Worm (Caenorhabditis elegans): ENCODE measurements around the gene srz-23.

The srz-23 gene

ce11 chrIV:3496358-3496757, 43.0 kb downstream of the srz-23 start, which contains the start of gene C09G12.17:
Gene C09G12.17 (minus strand): TSS chrIV:3496458.
- TF ChIP-seq unc-39 (tag; optimal IDR thresholded peaks at IDR 0.05), result no peak
- no peak for TF ChIP-seq C34F6.9 (tag; optimal IDR thresholded peaks at IDR 0.05)
- TF ChIP-seq ZK546.5 (tag; optimal IDR thresholded peaks at IDR 0.05), result no peak
- no peak for TF ChIP-seq ztf-11 (tag; optimal IDR thresholded peaks at IDR 0.05)
- TF ChIP-seq ztf-1 (GFP tag; conservative IDR thresholded peaks at IDR 0.05), result no peak
- TF ChIP-seq R02D3.7 (tag; optimal IDR thresholded peaks at IDR 0.05), result no peak
- TF ChIP-seq lsy-2 (tag; optimal IDR thresholded peaks at IDR 0.05), result no peak
- no peak for TF ChIP-seq snpc-4 (tag; optimal IDR thresholded peaks at IDR 0.05)
- TF ChIP-seq mbf-1 (tag; optimal IDR thresholded peaks at IDR 0.05), result no peak
- TF ChIP-seq nhr-21 (tag; optimal IDR thresholded peaks at IDR 0.05), result no peak
- TF ChIP-seq nhr-237 (tag; optimal IDR thresholded peaks at IDR 0.05), result no peak
- TF ChIP-seq ama-1 (optimal IDR thresholded peaks at IDR 0.05), result no peak
- TF ChIP-seq lin-39 (tag; optimal IDR thresholded peaks at IDR 0.05), result no peak
- TF ChIP-seq blmp-1 (tag; optimal IDR thresholded peaks at IDR 0.05; ENCODE audit: insufficient read depth), result no peak
- no peak for TF ChIP-seq unc-62 (GFP tag; optimal IDR thresholded peaks at IDR 0.05)
- no peak for TF ChIP-seq elt-3 (tag; optimal IDR thresholded peaks at IDR 0.05)
- no peak for TF ChIP-seq crh-2 (tag; optimal IDR thresholded peaks at IDR 0.05)

ce11 chrIV:3497909-3498308, 44.5 kb downstream of the srz-23 start, which contains the start of gene ceh-53:
Gene ceh-53 (plus strand): TSS chrIV:3498209.
- TF ChIP-seq C34F6.9 (tag; optimal IDR thresholded peaks at IDR 0.05) (no peak), lsy-2 (tag; optimal IDR thresholded peaks at IDR 0.05) (no peak), egl-27 (tag; optimal IDR thresholded peaks at IDR 0.05) (no peak), aly-2 (tag; optimal IDR thresholded peaks at IDR 0.05) (no peak), nhr-23 (tag; optimal IDR thresholded peaks at IDR 0.05) (no peak), ztf-1 (GFP tag; conservative IDR thresholded peaks at IDR 0.05) (no peak), elt-3 (tag; optimal IDR thresholded peaks at IDR 0.05) (no peak), unc-55 (GFP tag; optimal IDR thresholded peaks at IDR 0.05) (no peak), nhr-25 (tag; optimal IDR thresholded peaks at IDR 0.05) (no peak), crh-2 (tag; optimal IDR thresholded peaks at IDR 0.05) (no peak), Y55F3AM.14 (GFP tag; optimal IDR thresholded peaks at IDR 0.05) (no peak), nhr-12 (tag; optimal IDR thresholded peaks at IDR 0.05) (no peak), mdl-1 (tag; optimal IDR thresholded peaks at IDR 0.05) (no peak), nhr-10 (tag; optimal IDR thresholded peaks at IDR 0.05) (no peak), skn-1 (tag; optimal IDR thresholded peaks at IDR 0.05) (no peak), sem-4 (tag; optimal IDR thresholded peaks at IDR 0.05) (no peak), blmp-1 (tag; optimal IDR thresholded peaks at IDR 0.05; ENCODE audit: insufficient read depth) (no peak), lin-39 (tag; optimal IDR thresholded peaks at IDR 0.05) (no peak), zag-1 (tag; optimal IDR thresholded peaks at IDR 0.05) (no peak)

ce11 chrIV:3501981-3502736, 48.8 kb downstream of the srz-23 start:
- no peak for TF ChIP-seq dmd-4 (tag; optimal IDR thresholded peaks at IDR 0.05)
- no peak for TF ChIP-seq skn-1 (tag; optimal IDR thresholded peaks at IDR 0.05)
- TF ChIP-seq unc-39 (tag; optimal IDR thresholded peaks at IDR 0.05), result no peak
- no peak for TF ChIP-seq nhr-12 (tag; optimal IDR thresholded peaks at IDR 0.05)

DNA sequence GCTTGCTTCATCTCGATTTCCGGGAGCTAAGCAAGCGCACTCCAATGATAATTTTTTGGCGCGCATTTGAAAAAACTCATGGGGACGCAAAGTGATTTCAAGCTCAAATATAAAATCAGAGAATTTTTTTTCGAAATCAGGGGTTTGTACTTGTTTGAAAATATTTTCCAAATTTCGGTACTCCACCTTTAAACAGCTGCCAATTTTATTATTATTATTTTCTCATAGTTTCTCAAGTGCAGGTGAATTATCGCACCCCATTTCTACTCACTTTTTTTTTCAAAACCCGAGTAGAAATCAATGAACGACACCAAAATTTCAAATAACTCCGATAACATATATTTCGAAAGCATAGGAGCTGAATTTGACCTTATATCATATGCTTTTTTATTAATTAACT, 50.7 kb downstream of the srz-23 start, which contains the start of gene srz-83:
Gene srz-83 (plus strand): TSS at position 301 of the 400 bp plus-strand sequence.
- no peak for TF ChIP-seq nhr-25 (tag; optimal IDR thresholded peaks at IDR 0.05)
- TF ChIP-seq lin-13 (GFP tag; optimal IDR thresholded peaks at IDR 0.05), result no peak
- TF ChIP-seq nhr-12 (tag; optimal IDR thresholded peaks at IDR 0.05), result no peak
- TF ChIP-seq lin-11 (tag; optimal IDR thresholded peaks at IDR 0.05), result no peak
- TF ChIP-seq lsy-2 (tag; optimal IDR thresholded peaks at IDR 0.05), result no peak
- TF ChIP-seq nhr-11 (tag; optimal IDR thresholded peaks at IDR 0.05), result no peak
- no peak for TF ChIP-seq Y55F3AM.14 (GFP tag; optimal IDR thresholded peaks at IDR 0.05)
- no peak for TF ChIP-seq zag-1 (tag; optimal IDR thresholded peaks at IDR 0.05)
- no peak for TF ChIP-seq nhr-10 (tag; optimal IDR thresholded peaks at IDR 0.05)
- no peak for TF ChIP-seq alr-1 (tag; optimal IDR thresholded peaks at IDR 0.05)
- no peak for TF ChIP-seq peb-1 (tag; optimal IDR thresholded peaks at IDR 0.05)
- no peak for TF ChIP-seq mdl-1 (tag; optimal IDR thresholded peaks at IDR 0.05)
- no peak for TF ChIP-seq nhr-237 (tag; optimal IDR thresholded peaks at IDR 0.05)
- no peak for TF ChIP-seq aly-2 (tag; optimal IDR thresholded peaks at IDR 0.05)

Data from whole organism, L2 larva.